Fruit fly (Drosophila melanogaster): Measurements from ENCODE around the gene Mitofilin.

Gene Mitofilin

DNA sequence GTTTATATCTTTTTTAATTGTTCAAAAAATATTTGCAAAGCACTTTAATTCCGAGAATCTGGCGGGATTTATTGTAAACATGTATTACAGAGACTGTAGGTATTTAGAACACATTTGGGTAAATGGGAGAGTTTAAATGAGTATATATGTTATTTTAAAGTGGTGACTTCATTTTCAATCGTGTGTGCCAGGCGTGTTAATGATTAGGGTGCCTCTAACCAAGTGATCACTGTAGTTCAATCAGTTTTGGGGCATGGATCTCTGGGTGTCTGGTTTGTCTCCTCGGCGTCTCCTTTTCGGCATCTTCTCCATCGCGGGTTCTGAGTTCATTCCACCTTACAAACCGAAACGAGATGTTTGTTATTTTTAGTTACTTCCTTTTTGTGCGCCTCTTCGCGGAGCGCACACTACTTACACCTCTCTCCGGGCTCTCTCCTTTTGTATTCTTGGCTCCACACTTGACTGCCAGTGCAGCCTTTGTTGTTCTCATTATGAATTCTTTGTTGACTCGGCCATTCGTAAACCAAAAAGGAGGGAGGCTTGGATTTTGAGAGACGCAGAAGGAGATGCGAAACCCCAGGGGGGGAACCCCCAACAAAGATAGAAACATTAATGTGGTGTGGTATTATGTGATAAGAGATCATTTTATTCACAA lies 20.7 kb upstream of the Mitofilin start (continued):
- TF ChIP-seq Sox102F (GFP tag; optimal IDR thresholded peaks at IDR 0.05) = peak; percentile 62
- peak; percentile 67 for TF ChIP-seq dsx (GFP tag; optimal IDR thresholded peaks at IDR 0.05; ENCODE audit: poor library complexity, severe bottlenecking)
- no peak for TF ChIP-seq CG6808 (GFP tag; optimal IDR thresholded peaks at IDR 0.05)
- TF ChIP-seq fd85E (GFP tag; optimal IDR thresholded peaks at IDR 0.05) = no peak
- TF ChIP-seq CG3919 (GFP tag; optimal IDR thresholded peaks at IDR 0.05) = peak; percentile 34
- no peak for TF ChIP-seq CG8119 (GFP tag; IDR thresholded peaks at IDR 0.05)
- TF ChIP-seq dac (GFP tag; optimal IDR thresholded peaks at IDR 0.05) = no peak
- TF ChIP-seq Met (GFP tag; optimal IDR thresholded peaks at IDR 0.05) = peak; percentile 35
- peak; percentile 31 for TF ChIP-seq CG31627 (GFP tag; optimal IDR thresholded peaks at IDR 0.05)
- no peak for TF ChIP-seq CG11902 (GFP tag; optimal IDR thresholded peaks at IDR 0.05)
- TF ChIP-seq svp (GFP tag) = peak; percentile 66
- TF ChIP-seq eg (GFP tag; IDR thresholded peaks at IDR 0.05) = no peak
- no peak for TF ChIP-seq Sox15 (GFP tag; optimal IDR thresholded peaks at IDR 0.05)
- no peak for TF ChIP-seq Eip93F (GFP tag; optimal IDR thresholded peaks at IDR 0.05)
- TF ChIP-seq CG10669 (GFP tag; optimal IDR thresholded peaks at IDR 0.05) = no peak
- peak; percentile 32 to 43 for TF ChIP-seq ss (GFP tag; optimal IDR thresholded peaks at IDR 0.05)
- TF ChIP-seq CG16779 (tag; optimal IDR thresholded peaks at IDR 0.05) = no peak
- TF ChIP-seq Lpt (GFP tag; optimal IDR thresholded peaks at IDR 0.05) = peak; percentile 29
- peak; percentile 39 for TF ChIP-seq vri (GFP tag; optimal IDR thresholded peaks at IDR 0.05)
- TF ChIP-seq CG8319 (GFP tag; optimal IDR thresholded peaks at IDR 0.05) = no peak
- TF ChIP-seq CG10631 (GFP tag; optimal IDR thresholded peaks at IDR 0.05) = peak; percentile 31

dm6 chr3R:22042982-22043381 lies 19.8 kb upstream of the Mitofilin start:
- TF ChIP-seq CG6854 (GFP tag; optimal IDR thresholded peaks at IDR 0.05) (no peak), CG6792 (GFP tag; optimal IDR thresholded peaks at IDR 0.05) (no peak), CG4318 (GFP tag; optimal IDR thresholded peaks at IDR 0.05) (no peak), CG10669 (GFP tag; optimal IDR thresholded peaks at IDR 0.05) (no peak), CG34406 (GFP tag; optimal IDR thresholded peaks at IDR 0.05) (no peak), Hr4 (GFP tag; optimal IDR thresholded peaks at IDR 0.05) (no peak), CG6163 (GFP tag; IDR thresholded peaks at IDR 0.05) (peak; percentile 9; the same call in 1 of the 3 replicates), Ets21C (GFP tag; optimal IDR thresholded peaks at IDR 0.05) (no peak), svp (GFP tag) (peak; percentile 77)

dm6 chr3R:22042283-22042875 lies 19.2 kb upstream of the Mitofilin start:
- TF ChIP-seq dsx (GFP tag; optimal IDR thresholded peaks at IDR 0.05; ENCODE audit: poor library complexity, severe bottlenecking) (peak; percentile 0), achi (GFP tag; optimal IDR thresholded peaks at IDR 0.05) (peak; percentile 74), Hr4 (GFP tag; optimal IDR thresholded peaks at IDR 0.05) (no peak), CG15336 (GFP tag; IDR thresholded peaks at IDR 0.05) (0 out of 2 replicates have a peak, but pooled peaks have one; percentile 8), Met (GFP tag; optimal IDR thresholded peaks at IDR 0.05) (no peak), CG6808 (GFP tag; optimal IDR thresholded peaks at IDR 0.05) (no peak), Smox (GFP tag; optimal IDR thresholded peaks at IDR 0.05) (no peak), Eip78C (GFP tag) (peak; percentile 71), CG10631 (GFP tag; optimal IDR thresholded peaks at IDR 0.05) (no peak), ss (GFP tag; optimal IDR thresholded peaks at IDR 0.05) (peak in 1 of 2 experiments; percentile 2), CG8632 (GFP tag; optimal IDR thresholded peaks at IDR 0.05) (no peak), Hr38 (GFP tag; optimal IDR thresholded peaks at IDR 0.05) (no peak), CG11762 (GFP tag; optimal IDR thresholded peaks at IDR 0.05; ENCODE audit: insufficient read depth) (no peak), CG8319 (GFP tag; optimal IDR thresholded peaks at IDR 0.05) (no peak), fd59A (GFP tag; optimal IDR thresholded peaks at IDR 0.05) (no peak), salr (GFP tag; optimal IDR thresholded peaks at IDR 0.05) (no peak), net (GFP tag; optimal IDR thresholded peaks at IDR 0.05) (no peak), cyc (GFP tag; optimal IDR thresholded peaks at IDR 0.05) (no peak)

Measured in whole organism, prepupa.